Worm (Caenorhabditis elegans) whole organism, dauer: ENCODE measurements around the gene str-140.

Experiments
- unc-62 ChIP-seq: sonication (generic microtip); optimal IDR thresholded peaks from 2 replicates; lab custom pipeline; 2017; ENCODE audit warnings: missing biosample characterization, missing genetic modification reagents, missing genetic modification characterization

str-140 gene

ce11 chrV:8067800-8068199 is at the start of gene str-140:
TSS of gene str-140 (minus strand) at chrV:8067900.
- TF ChIP-seq unc-62 (GFP tag; lab: Kevin White, UChicago), result no peak

- no peak for TF ChIP-seq unc-62 (GFP tag; lab: Kevin White, UChicago)
These were observed 46.8 kb upstream of the str-140 start for ce11 chrV:8114542-8114941.

ce11 chrV:8110816-8111215 is 43.1 kb upstream of the str-140 start:
- no peak for TF ChIP-seq unc-62 (GFP tag; lab: Kevin White, UChicago)

ce11 chrV:8108670-8109069 is 41.0 kb upstream of the str-140 start, which contains the start of gene myo-5:
TSS of gene myo-5 (plus strand) at chrV:8108970.
- TF ChIP-seq unc-62 (GFP tag; lab: Kevin White, UChicago), result no peak

ce11 chrV:8104473-8104872 is 36.8 kb upstream of the str-140 start, which contains the start of gene srlf-16:
TSS of gene srlf-16 (plus strand) at chrV:8104773.
- TF ChIP-seq unc-62 (GFP tag; lab: Kevin White, UChicago), result no peak

- no peak for TF ChIP-seq unc-62 (GFP tag; lab: Kevin White, UChicago)
These were observed 35.3 kb upstream of the str-140 start, which contains the start of gene str-90 for ce11 chrV:8102960-8103359. TSS of gene str-90 (plus strand) at chrV:8103260.

- no peak for TF ChIP-seq unc-62 (GFP tag; lab: Kevin White, UChicago)
These were observed 31.6 kb upstream of the str-140 start, which contains the start of gene sdz-23 for ce11 chrV:8099306-8099705. TSS of gene sdz-23 (plus strand) at chrV:8099606.

- TF ChIP-seq unc-62 (GFP tag; lab: Kevin White, UChicago), result no peak
These were observed 30.5 kb upstream of the str-140 start, which contains the start of gene str-145 for ce11 chrV:8098239-8098638. TSS of gene str-145 (minus strand) at chrV:8098339.

- TF ChIP-seq unc-62 (GFP tag; lab: Kevin White, UChicago), result no peak
These were observed 27.7 kb upstream of the str-140 start, which contains the start of gene str-146 for ce11 chrV:8095378-8095777. TSS of gene str-146 (minus strand) at chrV:8095478.

- no peak for TF ChIP-seq unc-62 (GFP tag; lab: Kevin White, UChicago)
These were observed 24.7 kb upstream of the str-140 start, which contains the start of gene str-129 for ce11 chrV:8092385-8092784. TSS of gene str-129 (minus strand) at chrV:8092485.

ce11 chrV:8090595-8090994 is 22.9 kb upstream of the str-140 start, which contains the start of gene str-130:
TSS of gene str-130 (minus strand) at chrV:8090695.
- TF ChIP-seq unc-62 (GFP tag; lab: Kevin White, UChicago), result no peak

- no peak for TF ChIP-seq unc-62 (GFP tag; lab: Kevin White, UChicago)
These were observed 17.4 kb upstream of the str-140 start, which contains the start of gene C09H5.7 for ce11 chrV:8085141-8085540. TSS of gene C09H5.7 (minus strand) at chrV:8085241.

- TF ChIP-seq unc-62 (GFP tag; lab: Kevin White, UChicago), result no peak
These were observed 13.9 kb upstream of the str-140 start, which contains the start of gene str-131 for ce11 chrV:8081579-8081978. TSS of gene str-131 (minus strand) at chrV:8081679.

ce11 chrV:8079813-8080212 is 12.1 kb upstream of the str-140 start:
- no peak for TF ChIP-seq unc-62 (GFP tag; lab: Kevin White, UChicago)

- no peak for TF ChIP-seq unc-62 (GFP tag; lab: Kevin White, UChicago)
These were observed 8.0 kb upstream of the str-140 start, which contains the start of gene catp-3 for ce11 chrV:8075712-8076111. TSS of gene catp-3 (plus strand) at chrV:8076012.

ce11 chrV:8073162-8073561 is 5.5 kb upstream of the str-140 start:
- no peak for TF ChIP-seq unc-62 (GFP tag; lab: Kevin White, UChicago)

- no peak for TF ChIP-seq unc-62 (GFP tag; lab: Kevin White, UChicago)
These were observed 4.3 kb upstream of the str-140 start, which contains the start of gene str-144 for ce11 chrV:8072047-8072446. TSS of gene str-144 (minus strand) at chrV:8072147.
